Worm (Caenorhabditis elegans) whole organism, L4 larva: Measurements from ENCODE around the gene C44B7.11.
"Not testable (repeated sequence)": the region's sequence is repeated elsewhere in the genome, so short reads cannot be mapped to it uniquely, and the experiment has no call there.

Experiments used
- F10B5.3 ChIP-seq: sonication (generic microtip); optimal IDR thresholded peaks from 2 replicates; lab custom pipeline; 2016; ENCODE audit warnings: mild to moderate bottlenecking, missing genetic modification characterization, missing compliant biosample characterization
- T20F7.1 ChIP-seq: fragments of 200-800 bp; sonication (Bioruptor generic); optimal IDR thresholded peaks from 2 replicates; lab custom pipeline; 2018; ENCODE audit warnings: mild to moderate bottlenecking, missing genetic modification characterization, missing compliant biosample characterization
- Y105C5A.15 ChIP-seq: fragments of 200-800 bp; sonication (Bioruptor generic); IDR thresholded peaks from 2 replicates; pipeline ENCODE4 v1.3.6; 2022; ENCODE audit warnings: missing genetic modification characterization, missing compliant biosample characterization
- Y5F2A.4 ChIP-seq: fragments of 200-800 bp; sonication (Bioruptor generic); optimal IDR thresholded peaks from 2 replicates; lab custom pipeline; 2018; ENCODE audit warnings: mild to moderate bottlenecking, missing genetic modification characterization, missing compliant biosample characterization
- ceh-28 ChIP-seq: fragments of 150-350 bp; optimal IDR thresholded peaks from 2 replicates; lab custom pipeline; 2014; ENCODE audit warnings: missing biosample characterization, missing genetic modification reagents, missing genetic modification characterization
- daf-16 ChIP-seq, 3 experiments: sonication (generic microtip); optimal IDR thresholded peaks; 2 replicates each; lab custom pipeline; 2016 to 2017; ENCODE audit warnings: missing genetic modification characterization in 3 of 3, missing genetic modification reagents in 3 of 3, mild to moderate bottlenecking in 2 of 3, missing compliant biosample characterization in 2 of 3, missing biosample characterization in 1 of 3, moderate library complexity in 1 of 3
- daf-8 ChIP-seq: fragments of 200-800 bp; sonication (Bioruptor generic); IDR thresholded peaks from 2 replicates; pipeline ENCODE4 v1.3.6; 2022; ENCODE audit warnings: missing genetic modification characterization, missing compliant biosample characterization
- dve-1 ChIP-seq: sonication (generic microtip); optimal IDR thresholded peaks from 2 replicates; lab custom pipeline; 2017; ENCODE audit warnings: antibody characterized with exemption, mild to moderate bottlenecking, missing genetic modification characterization, missing compliant biosample characterization; ENCODE audit not compliant: insufficient read depth
- egl-27 ChIP-seq: sonication (generic microtip); optimal IDR thresholded peaks from 3 replicates; lab custom pipeline; 2017; ENCODE audit warnings: missing biosample characterization, missing genetic modification reagents, missing genetic modification characterization
- fkh-10 ChIP-seq: fragments of 150-350 bp; optimal IDR thresholded peaks from 2 replicates; lab custom pipeline; 2014; ENCODE audit warnings: missing biosample characterization, missing genetic modification reagents, missing genetic modification characterization
- hlh-11 ChIP-seq: fragments of 200-800 bp; sonication (Bioruptor generic); optimal IDR thresholded peaks from 2 replicates; lab custom pipeline; 2018; ENCODE audit warnings: mild to moderate bottlenecking, missing genetic modification characterization, missing compliant biosample characterization
- hlh-30 ChIP-seq: sonication (generic microtip); optimal IDR thresholded peaks from 2 replicates; lab custom pipeline; 2017; ENCODE audit warnings: antibody characterized with exemption, mild to moderate bottlenecking, missing genetic modification characterization, missing compliant biosample characterization; ENCODE audit not compliant: insufficient read depth
- lsy-2 ChIP-seq, 2 experiments: fragments of 150-350 bp in 1 of 2; sonication (generic microtip) in 1 of 2; optimal IDR thresholded peaks; 2 replicates each; lab custom pipeline; 2014 to 2017; ENCODE audit warnings: missing biosample characterization in 2 of 2, missing genetic modification characterization in 2 of 2
- madf-9 ChIP-seq: fragments of 200-800 bp; sonication (Bioruptor generic); conservative IDR thresholded peaks from 2 replicates; pipeline ENCODE4 v1.3.6; 2022; ENCODE audit warnings: missing genetic modification reagents, missing genetic modification characterization, missing compliant biosample characterization
- mdl-1 ChIP-seq, 2 experiments: fragments of 150-350 bp in 1 of 2; sonication (generic microtip) in 1 of 2; optimal IDR thresholded peaks; 2 replicates each; lab custom pipeline; 2014 to 2017; ENCODE audit warnings: missing biosample characterization in 2 of 2, missing genetic modification characterization in 2 of 2
- mes-2 ChIP-seq: sonication (generic microtip); optimal IDR thresholded peaks from 2 replicates; lab custom pipeline; 2016; ENCODE audit warnings: missing genotype, mild to moderate bottlenecking, missing genetic modification characterization, missing compliant biosample characterization; ENCODE audit not compliant: poor library complexity, severe bottlenecking
- nhr-10 ChIP-seq: fragments of 150-350 bp; optimal IDR thresholded peaks from 2 replicates; lab custom pipeline; 2014; ENCODE audit warnings: missing biosample characterization, missing genetic modification characterization
- nhr-25 ChIP-seq: sonication (generic microtip); optimal IDR thresholded peaks from 2 replicates; lab custom pipeline; 2017; ENCODE audit warnings: missing genetic modification characterization, mild to moderate bottlenecking, missing compliant biosample characterization, antibody characterized with exemption, moderate library complexity, borderline replicate concordance; ENCODE audit not compliant: insufficient read depth
- nhr-28 ChIP-seq: fragments of 150-350 bp; optimal IDR thresholded peaks from 2 replicates; lab custom pipeline; 2014; ENCODE audit warnings: missing biosample characterization, missing genetic modification characterization
- nhr-42 ChIP-seq: fragments of 200-800 bp; sonication (Bioruptor generic); IDR thresholded peaks from 2 replicates; pipeline ENCODE4 v1.3.6; 2022; ENCODE audit warnings: missing genetic modification characterization, missing compliant biosample characterization
- nhr-6 ChIP-seq: fragments of 150-350 bp; optimal IDR thresholded peaks from 2 replicates; lab custom pipeline; 2014; ENCODE audit warnings: missing biosample characterization, missing genetic modification characterization
- php-3 ChIP-seq: fragments of 200-800 bp; sonication (Bioruptor generic); IDR thresholded peaks from 2 replicates; pipeline ENCODE4 v1.3.6; 2022; ENCODE audit warnings: missing genetic modification reagents, missing genetic modification characterization, missing compliant biosample characterization
- set-16 ChIP-seq: fragments of 200-800 bp; sonication (Bioruptor generic); IDR thresholded peaks from 2 replicates; pipeline ENCODE4 v1.3.6; 2022; ENCODE audit warnings: missing genetic modification reagents, missing genetic modification characterization, missing compliant biosample characterization
- snpc-1.2 ChIP-seq: fragments of 200-800 bp; sonication (Bioruptor generic); IDR thresholded peaks from 2 replicates; pipeline ENCODE4 v1.3.6; 2022; ENCODE audit warnings: missing genetic modification reagents, missing genetic modification characterization, missing compliant biosample characterization
- snpc-4 ChIP-seq: fragments of 150-350 bp; optimal IDR thresholded peaks from 2 replicates; lab custom pipeline; 2014; ENCODE audit warnings: missing biosample characterization, missing genetic modification characterization
- spr-1 ChIP-seq: sonication (generic microtip); optimal IDR thresholded peaks from 2 replicates; lab custom pipeline; 2016; ENCODE audit warnings: mild to moderate bottlenecking, missing genetic modification characterization, missing compliant biosample characterization
- spr-3 ChIP-seq: fragments of 200-800 bp; sonication (Bioruptor generic); optimal IDR thresholded peaks from 2 replicates; lab custom pipeline; 2018; ENCODE audit warnings: mild to moderate bottlenecking, missing genetic modification characterization, missing compliant biosample characterization
- tra-1 ChIP-seq: fragments of 200-800 bp; sonication (Bioruptor generic); IDR thresholded peaks from 2 replicates; pipeline ENCODE4 v1.3.6; 2022; ENCODE audit warnings: missing genetic modification reagents, missing genetic modification characterization, missing compliant biosample characterization
- unc-62 ChIP-seq, 3 experiments: fragments of 150-350 bp in 1 of 3; sonication (generic microtip); optimal IDR thresholded peaks in 2 of 3; peaks in 1 of 3; 1 replicate in 1 of 3; 2 replicates in 2 of 3; lab custom pipeline; 2014 to 2017; ENCODE audit warnings: missing biosample characterization in 3 of 3, missing genetic modification characterization in 3 of 3, missing genetic modification reagents in 3 of 3, missing genotype in 1 of 3
- zip-2 ChIP-seq: fragments of 150-350 bp; optimal IDR thresholded peaks from 2 replicates; lab custom pipeline; 2014; ENCODE audit warnings: missing biosample characterization, missing genetic modification characterization
- ztf-11 ChIP-seq: fragments of 150-350 bp; optimal IDR thresholded peaks from 2 replicates; lab custom pipeline; 2014; ENCODE audit warnings: missing biosample characterization, missing genetic modification characterization

The C44B7.11 gene

ce11 chrII:6913309-6913708 lies 16.0 kb upstream of the C44B7.11 start, which contains the start of gene cyn-10 (continued):
- peak; percentile 100 for TF ChIP-seq mes-2 (tag; lab: Kevin White, UChicago)
- TF ChIP-seq dve-1 (tag; lab: Kevin White, UChicago): peak; percentile 49
- TF ChIP-seq spr-3 (GFP tag; lab: Kevin White, UChicago): no peak
- no peak for TF ChIP-seq daf-16 (GFP tag; optimal IDR thresholded peaks at IDR 0.05; lab: Kevin White, UChicago)
- TF ChIP-seq daf-16 (tag; optimal IDR thresholded peaks at IDR 0.05; lab: Kevin White, UChicago): no peak
- TF ChIP-seq set-16 (GFP tag; lab: Robert Waterston, UW): no peak
- no peak for TF ChIP-seq nhr-6
- no peak for TF ChIP-seq snpc-1.2 (GFP tag; lab: Robert Waterston, UW)
- TF ChIP-seq Y105C5A.15: no peak
- peak; percentile 61 for TF ChIP-seq T20F7.1 (GFP tag; lab: Kevin White, UChicago)
- TF ChIP-seq nhr-10 (tag; lab: Kevin White, UChicago): no peak
- peak; percentile 48 for TF ChIP-seq F10B5.3 (tag; lab: Kevin White, UChicago)
- no peak for TF ChIP-seq ztf-11 (tag; lab: Kevin White, UChicago)
- TF ChIP-seq fkh-10 (GFP tag; lab: Kevin White, UChicago): no peak
- no peak for TF ChIP-seq ceh-28
- no peak for TF ChIP-seq nhr-25 (tag; lab: Kevin White, UChicago)
- no peak for TF ChIP-seq snpc-4 (tag; lab: Kevin White, UChicago)
- TF ChIP-seq nhr-42 (GFP tag; lab: Robert Waterston, UW): 0 out of 2 replicates have a peak, but pooled peaks have one; percentile 35
- TF ChIP-seq spr-1: no peak
- peak; percentile 83 for TF ChIP-seq madf-9 (GFP tag; lab: Robert Waterston, UW)
- peak; percentile 81 for TF ChIP-seq tra-1 (GFP tag; lab: Robert Waterston, UW)

ce11 chrII:6909568-6910122 lies 12.3 kb upstream of the C44B7.11 start, which contains the start of gene asm-1:
asm-1 (plus strand) TSS chrII:6910072.
- TF ChIP-seq egl-27 (tag; lab: Kevin White, UChicago) (no peak), php-3 (GFP tag; lab: Robert Waterston, UW) (peak; percentile 63), lsy-2 (tag; optimal IDR thresholded peaks at IDR 0.05; lab: Kevin White, UChicago) (peak in 1 of 2 experiments; percentile 21), hlh-30 (tag; lab: Kevin White, UChicago) (peak; percentile 49), dve-1 (tag; lab: Kevin White, UChicago) (peak; percentile 36), zip-2 (tag; lab: Kevin White, UChicago) (no peak), hlh-11 (tag; lab: Kevin White, UChicago) (peak; percentile 34)

DNA sequence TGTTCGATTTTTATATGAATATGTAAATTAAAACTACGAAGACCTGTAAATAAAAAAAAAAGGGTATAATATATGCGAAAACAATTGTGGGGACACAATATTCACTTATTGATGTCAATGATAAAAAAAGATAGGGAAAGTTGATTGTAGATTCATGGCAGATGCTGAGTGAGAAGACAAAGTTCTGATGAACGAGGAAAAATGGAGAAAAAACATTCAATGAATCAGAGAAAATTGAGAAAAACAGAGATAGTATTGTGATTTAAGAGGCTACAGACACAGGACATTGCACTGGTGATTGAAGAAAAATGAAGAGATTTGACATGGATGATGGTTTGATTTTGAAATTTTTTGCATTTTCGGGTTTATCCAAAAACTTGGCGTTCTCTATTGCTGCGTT lies 11.3 kb upstream of the C44B7.11 start:
- no peak for TF ChIP-seq daf-8 (GFP tag; lab: Robert Waterston, UW)
- TF ChIP-seq hlh-11 (tag; lab: Kevin White, UChicago): peak; percentile 29
- no peak for TF ChIP-seq nhr-25 (tag; lab: Kevin White, UChicago)
- peak; percentile 38 for TF ChIP-seq nhr-28 (tag; lab: Kevin White, UChicago)
- peak in 1 of 2 experiments; percentile 9 for TF ChIP-seq mdl-1 (tag; optimal IDR thresholded peaks at IDR 0.05; lab: Kevin White, UChicago)
- no peak for TF ChIP-seq daf-16 (GFP tag; optimal IDR thresholded peaks at IDR 0.05; lab: Kevin White, UChicago)
- peak; percentile 7 for TF ChIP-seq daf-16 (tag; optimal IDR thresholded peaks at IDR 0.05; lab: Kevin White, UChicago)
- peak in 1 of 2 experiments; percentile 89 for TF ChIP-seq unc-62 (GFP tag; optimal IDR thresholded peaks at IDR 0.05 in 1 of 2; lab: Kevin White, UChicago)
- TF ChIP-seq unc-62 (tag; optimal IDR thresholded peaks at IDR 0.05; lab: Kevin White, UChicago): no peak
- TF ChIP-seq Y5F2A.4 (GFP tag; lab: Kevin White, UChicago): no peak

ce11 chrII:6907657-6908056 lies 10.3 kb upstream of the C44B7.11 start, which contains the start of gene B0252.3:
B0252.3 (minus strand) TSS chrII:6907757.
- peak in 1 of 2 experiments; percentile 75 for TF ChIP-seq unc-62 (GFP tag; optimal IDR thresholded peaks at IDR 0.05 in 1 of 2; lab: Kevin White, UChicago)
- TF ChIP-seq unc-62 (tag; optimal IDR thresholded peaks at IDR 0.05; lab: Kevin White, UChicago): not testable (repeated sequence)
